Worm (Caenorhabditis elegans) whole organism, L2 larva: Measurements from ENCODE around the gene vha-19.
A peak's percentile ranks its signal among the peaks of the same experiment; 100 is the strongest.

Source experiments
- C34F6.9 ChIP-seq: fragments of 150-350 bp; optimal IDR thresholded peaks from 2 replicates; lab custom pipeline; 2014; ENCODE audit warnings: missing biosample characterization, missing genetic modification characterization
- F13H6.1 ChIP-seq: sonication (generic microtip); optimal IDR thresholded peaks from 2 replicates; lab custom pipeline; 2016; ENCODE audit warnings: missing genetic modification characterization, missing compliant biosample characterization
- R02D3.7 ChIP-seq: fragments of 150-350 bp; optimal IDR thresholded peaks from 2 replicates; lab custom pipeline; 2014; ENCODE audit warnings: missing biosample characterization, missing genetic modification characterization
- Y55F3AM.14 ChIP-seq: fragments of 200-800 bp; sonication (Bioruptor generic); optimal IDR thresholded peaks from 2 replicates; lab custom pipeline; 2018; ENCODE audit warnings: mild to moderate bottlenecking, missing genetic modification characterization, missing compliant biosample characterization
- ZK546.5 ChIP-seq: sonication (generic microtip); optimal IDR thresholded peaks from 2 replicates; lab custom pipeline; 2017; ENCODE audit warnings: missing biosample characterization, missing genetic modification characterization
- alr-1 ChIP-seq: fragments of 150-350 bp; optimal IDR thresholded peaks from 2 replicates; lab custom pipeline; 2014; ENCODE audit warnings: missing biosample characterization, missing genetic modification characterization
- aly-2 ChIP-seq: fragments of 150-350 bp; optimal IDR thresholded peaks from 2 replicates; lab custom pipeline; 2014; ENCODE audit warnings: missing biosample characterization, missing genetic modification characterization
- ama-1 ChIP-seq: fragments of 150-350 bp; optimal IDR thresholded peaks from 2 replicates; lab custom pipeline; 2018; ENCODE audit warnings: inconsistent platforms
- blmp-1 ChIP-seq: sonication (generic microtip); optimal IDR thresholded peaks from 2 replicates; lab custom pipeline; 2017; ENCODE audit warnings: missing genetic modification characterization, mild to moderate bottlenecking, missing compliant biosample characterization, antibody characterized with exemption, moderate library complexity; ENCODE audit not compliant: insufficient read depth
- ceh-16 ChIP-seq: fragments of 150-350 bp; optimal IDR thresholded peaks from 2 replicates; lab custom pipeline; 2014; ENCODE audit warnings: missing biosample characterization, missing genetic modification characterization
- ceh-82 ChIP-seq: fragments of 150-350 bp; optimal IDR thresholded peaks from 2 replicates; lab custom pipeline; 2014; ENCODE audit warnings: missing biosample characterization, missing genetic modification characterization
- crh-2 ChIP-seq: sonication (generic microtip); optimal IDR thresholded peaks from 2 replicates; lab custom pipeline; 2017; ENCODE audit warnings: missing biosample characterization, missing genetic modification characterization
- dmd-4 ChIP-seq: sonication (generic microtip); optimal IDR thresholded peaks from 2 replicates; lab custom pipeline; 2017; ENCODE audit warnings: missing biosample characterization, missing genetic modification characterization
- egl-27 ChIP-seq: sonication (generic microtip); optimal IDR thresholded peaks from 3 replicates; lab custom pipeline; 2017; ENCODE audit warnings: missing biosample characterization, missing genetic modification reagents, missing genetic modification characterization
- elt-1 ChIP-seq: fragments of 150-350 bp; optimal IDR thresholded peaks from 2 replicates; lab custom pipeline; 2014; ENCODE audit warnings: missing biosample characterization, missing genetic modification characterization
- elt-3 ChIP-seq: sonication (generic microtip); optimal IDR thresholded peaks from 2 replicates; lab custom pipeline; 2017; ENCODE audit warnings: missing biosample characterization, missing genetic modification characterization
- fos-1 ChIP-seq: fragments of 150-350 bp; optimal IDR thresholded peaks from 2 replicates; lab custom pipeline; 2014; ENCODE audit warnings: missing biosample characterization, missing genetic modification characterization
- gmeb-1 ChIP-seq: fragments of 150-350 bp; optimal IDR thresholded peaks from 2 replicates; lab custom pipeline; 2014; ENCODE audit warnings: missing biosample characterization, missing genetic modification characterization
- lin-11 ChIP-seq: fragments of 150-350 bp; sonication (generic microtip); optimal IDR thresholded peaks from 2 replicates; lab custom pipeline; 2014; ENCODE audit warnings: missing biosample characterization, missing genetic modification characterization, inconsistent platforms, mixed read lengths
- lin-13 ChIP-seq: fragments of 150-350 bp; optimal IDR thresholded peaks from 2 replicates; lab custom pipeline; 2014; ENCODE audit warnings: missing biosample characterization, missing genetic modification reagents, missing genetic modification characterization
- lin-39 ChIP-seq: fragments of 150-350 bp; optimal IDR thresholded peaks from 2 replicates; lab custom pipeline; 2014; ENCODE audit warnings: missing biosample characterization, missing genetic modification reagents, missing genetic modification characterization
- lsy-2 ChIP-seq, 2 experiments: fragments of 150-350 bp in 1 of 2; sonication (generic microtip) in 1 of 2; optimal IDR thresholded peaks; 2 replicates each; lab custom pipeline; 2014 to 2017; ENCODE audit warnings: missing biosample characterization in 2 of 2, missing genetic modification characterization in 2 of 2
- mab-5 ChIP-seq: fragments of 150-350 bp; optimal IDR thresholded peaks from 2 replicates; lab custom pipeline; 2014; ENCODE audit warnings: missing biosample characterization, missing genetic modification characterization
- mbf-1 ChIP-seq: sonication (generic microtip); optimal IDR thresholded peaks from 2 replicates; lab custom pipeline; 2017; ENCODE audit warnings: missing biosample characterization, missing genetic modification characterization
- nhr-10 ChIP-seq: sonication (generic microtip); optimal IDR thresholded peaks from 2 replicates; lab custom pipeline; 2017; ENCODE audit warnings: missing biosample characterization, missing genetic modification characterization
- nhr-11 ChIP-seq: fragments of 150-350 bp; optimal IDR thresholded peaks from 2 replicates; lab custom pipeline; 2014; ENCODE audit warnings: missing biosample characterization, missing genetic modification characterization
- nhr-12 ChIP-seq: fragments of 150-350 bp; optimal IDR thresholded peaks from 2 replicates; lab custom pipeline; 2014; ENCODE audit warnings: missing biosample characterization, missing genetic modification characterization
- nhr-129 ChIP-seq: fragments of 150-350 bp; optimal IDR thresholded peaks from 2 replicates; lab custom pipeline; 2014; ENCODE audit warnings: missing biosample characterization, missing genetic modification characterization
- nhr-21 ChIP-seq: fragments of 150-350 bp; optimal IDR thresholded peaks from 2 replicates; lab custom pipeline; 2014; ENCODE audit warnings: missing biosample characterization, missing genetic modification characterization
- nhr-23 ChIP-seq: fragments of 150-350 bp; optimal IDR thresholded peaks from 2 replicates; lab custom pipeline; 2014; ENCODE audit warnings: missing biosample characterization, missing genetic modification reagents, missing genetic modification characterization
- nhr-237 ChIP-seq: fragments of 150-350 bp; optimal IDR thresholded peaks from 2 replicates; lab custom pipeline; 2014; ENCODE audit warnings: missing biosample characterization, missing genetic modification characterization
- nhr-25 ChIP-seq: fragments of 150-350 bp; sonication (generic microtip); optimal IDR thresholded peaks from 3 replicates; lab custom pipeline; 2014; ENCODE audit warnings: missing biosample characterization, missing genetic modification characterization
- nhr-6 ChIP-seq: fragments of 150-350 bp; optimal IDR thresholded peaks from 2 replicates; lab custom pipeline; 2014; ENCODE audit warnings: missing biosample characterization, missing genetic modification characterization
- nhr-77 ChIP-seq: fragments of 150-350 bp; optimal IDR thresholded peaks from 2 replicates; lab custom pipeline; 2014; ENCODE audit warnings: missing biosample characterization, missing genetic modification characterization
- sem-4 ChIP-seq: fragments of 150-350 bp; optimal IDR thresholded peaks from 2 replicates; lab custom pipeline; 2014; ENCODE audit warnings: missing biosample characterization, missing genetic modification reagents, missing genetic modification characterization
- skn-1 ChIP-seq: sonication (generic microtip); optimal IDR thresholded peaks from 2 replicates; lab custom pipeline; 2017; ENCODE audit warnings: missing biosample characterization, missing genetic modification characterization
- sma-3 ChIP-seq: sonication (generic microtip); optimal IDR thresholded peaks from 2 replicates; lab custom pipeline; 2016; ENCODE audit warnings: missing genetic modification reagents, missing genetic modification characterization, missing compliant biosample characterization
- sma-9 ChIP-seq, 2 experiments: fragments of 150-350 bp in 1 of 2; sonication (generic microtip) in 1 of 2; optimal IDR thresholded peaks; 2 replicates each; lab custom pipeline; 2014 to 2016; ENCODE audit warnings: missing genetic modification characterization in 2 of 2, mild to moderate bottlenecking in 1 of 2, missing biosample characterization in 1 of 2, missing compliant biosample characterization in 1 of 2, missing genetic modification reagents in 1 of 2, moderate library complexity in 1 of 2
- snpc-4 ChIP-seq: fragments of 150-350 bp; optimal IDR thresholded peaks from 2 replicates; lab custom pipeline; 2014; ENCODE audit warnings: missing biosample characterization, missing genetic modification characterization
- unc-39 ChIP-seq: fragments of 150-350 bp; optimal IDR thresholded peaks from 2 replicates; lab custom pipeline; 2014; ENCODE audit warnings: missing biosample characterization, missing genetic modification characterization
- unc-55 ChIP-seq: fragments of 150-350 bp; sonication (generic microtip); optimal IDR thresholded peaks from 3 replicates; lab custom pipeline; 2014; ENCODE audit warnings: missing biosample characterization, missing genetic modification reagents, missing genetic modification characterization
- unc-62 ChIP-seq: fragments of 150-350 bp; optimal IDR thresholded peaks from 2 replicates; lab custom pipeline; 2014; ENCODE audit warnings: missing biosample characterization, missing genetic modification reagents, missing genetic modification characterization
- zag-1 ChIP-seq: fragments of 150-350 bp; optimal IDR thresholded peaks from 2 replicates; lab custom pipeline; 2014; ENCODE audit warnings: missing biosample characterization, missing genetic modification characterization
- ztf-1 ChIP-seq: fragments of 200-800 bp; sonication (Bioruptor generic); conservative IDR thresholded peaks from 2 replicates; pipeline ENCODE4 v1.3.6; 2022; ENCODE audit warnings: missing genetic modification characterization, missing compliant biosample characterization
- ztf-11 ChIP-seq: sonication (generic microtip); optimal IDR thresholded peaks from 2 replicates; lab custom pipeline; 2017; ENCODE audit warnings: missing biosample characterization, missing genetic modification characterization
- ztf-4 ChIP-seq: fragments of 150-350 bp; optimal IDR thresholded peaks from 2 replicates; lab custom pipeline; 2014; ENCODE audit warnings: missing biosample characterization, missing genetic modification characterization

Gene vha-19

DNA sequence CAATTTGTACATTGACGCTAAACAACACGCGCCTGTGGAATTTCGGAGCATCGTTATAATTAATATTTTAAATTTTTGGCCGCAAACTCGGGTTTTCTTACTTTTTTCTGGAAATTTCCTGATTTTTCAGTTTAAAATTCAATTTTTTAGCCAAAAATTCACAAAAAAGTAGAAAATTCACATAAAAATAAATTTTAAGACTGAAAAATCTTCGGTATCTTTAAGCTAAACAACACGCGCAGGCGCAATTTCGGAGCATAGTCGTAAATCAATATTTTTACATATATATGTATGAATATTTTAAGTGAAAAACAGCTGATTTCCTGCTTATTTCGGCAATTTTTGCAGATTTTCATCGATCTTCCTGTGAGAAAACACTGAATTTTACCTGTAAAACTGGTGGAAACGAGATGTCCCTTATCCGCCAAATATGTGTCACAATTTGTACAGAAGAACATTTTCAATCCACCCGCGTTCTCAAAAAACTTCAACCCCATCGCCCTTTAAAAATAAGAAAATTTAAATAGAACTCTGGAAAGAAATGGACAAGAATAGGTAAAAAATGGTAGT is 13.4 kb downstream of the vha-19 start, which contains the start of gene B0546.3:
Gene B0546.3, minus strand, starts transcription at position 504 of the 570 bp plus-strand sequence.
- TF ChIP-seq unc-39 (tag; lab: Kevin White, UChicago) (no peak), lsy-2 (tag; optimal IDR thresholded peaks at IDR 0.05; lab: Kevin White, UChicago) (peak in 1 of 2 experiments; percentile 19), ama-1 (peak; percentile 71)

DNA sequence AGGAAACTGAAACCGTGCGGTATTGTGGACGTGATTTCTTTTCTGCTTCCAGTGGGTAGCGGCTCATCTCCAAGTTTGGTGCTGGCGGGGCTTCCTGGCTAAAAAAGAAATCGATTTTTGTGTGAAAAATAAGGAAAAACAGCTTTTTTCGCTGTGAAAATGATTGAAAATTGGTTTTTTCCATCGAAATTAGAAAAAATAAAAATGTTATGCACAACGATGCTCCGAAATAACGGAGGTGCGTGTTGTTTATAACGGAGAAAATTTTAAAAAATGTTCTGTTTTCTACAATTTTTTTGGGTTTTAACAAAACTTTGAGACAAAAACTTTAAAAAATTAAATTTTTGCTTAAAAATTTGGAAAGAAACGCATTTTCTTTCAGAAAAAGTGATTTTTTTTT is 14.2 kb downstream of the vha-19 start:
- TF ChIP-seq ama-1 (no peak), unc-55 (peak; percentile 16), nhr-11 (tag; lab: Kevin White, UChicago) (no peak), lsy-2 (tag; optimal IDR thresholded peaks at IDR 0.05; lab: Kevin White, UChicago) (peak in 1 of 2 experiments; percentile 3), nhr-21 (tag; lab: Kevin White, UChicago) (no peak), blmp-1 (no peak)
- TF ChIP-seq, all 48 proteins: peak for 2

DNA sequence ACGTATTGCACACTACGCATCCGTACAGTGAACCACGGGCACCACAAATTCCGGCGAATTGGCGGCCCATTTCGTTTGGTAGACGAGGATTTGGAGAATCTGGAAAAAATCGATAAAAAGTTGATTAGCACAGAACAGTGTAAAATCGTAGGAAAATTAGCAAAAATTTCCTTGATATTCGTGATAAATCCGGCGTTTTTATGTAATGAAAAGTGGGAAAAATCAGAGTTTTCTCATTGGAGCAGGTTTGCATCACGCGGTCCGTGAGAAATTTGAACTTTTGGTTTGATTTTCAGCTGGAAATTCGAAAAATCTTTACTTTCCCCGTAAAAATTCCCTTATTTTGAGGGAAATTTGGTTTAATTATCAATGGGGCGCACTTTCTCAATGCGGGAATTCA is 15.1 kb downstream of the vha-19 start, which contains the start of gene B0546.4:
Gene B0546.4, minus strand, starts transcription at position 101 of the 400 bp plus-strand sequence.
- TF ChIP-seq egl-27 (tag; lab: Kevin White, UChicago) (no peak), elt-3 (no peak), lin-13 (GFP tag; lab: Kevin White, UChicago) (no peak), nhr-25 (tag; lab: Kevin White, UChicago) (no peak), dmd-4 (no peak), ZK546.5 (tag; lab: Kevin White, UChicago) (no peak), sem-4 (tag; lab: Kevin White, UChicago) (no peak)

ce11 chrIV:3384593-3384992 is 15.6 kb downstream of the vha-19 start:
- TF ChIP-seq unc-39 (tag; lab: Kevin White, UChicago), result no peak
- TF ChIP-seq nhr-21 (tag; lab: Kevin White, UChicago), result peak; percentile 91
- peak; percentile 25 for TF ChIP-seq snpc-4 (tag; lab: Kevin White, UChicago)
- no peak for TF ChIP-seq lin-39 (tag; lab: Kevin White, UChicago)
- peak; percentile 86 for TF ChIP-seq lin-11 (tag; lab: Kevin White, UChicago)
- TF ChIP-seq elt-3, result no peak
- no peak for TF ChIP-seq nhr-23 (tag; lab: Kevin White, UChicago)
- TF ChIP-seq unc-55, result peak; percentile 84
- TF ChIP-seq mbf-1 (tag; lab: Kevin White, UChicago), result no peak
- no peak for TF ChIP-seq ZK546.5 (tag; lab: Kevin White, UChicago)
- TF ChIP-seq gmeb-1 (tag; lab: Kevin White, UChicago), result peak; percentile 88
- peak; percentile 16 for TF ChIP-seq ceh-16 (tag; lab: Kevin White, UChicago)
- TF ChIP-seq F13H6.1 (tag; lab: Kevin White, UChicago), result peak; percentile 94
- peak; percentile 92 for TF ChIP-seq crh-2 (tag; lab: Kevin White, UChicago)
- no peak for TF ChIP-seq nhr-12
- no peak for TF ChIP-seq R02D3.7 (tag; lab: Kevin White, UChicago)
- TF ChIP-seq sem-4 (tag; lab: Kevin White, UChicago), result peak; percentile 84
- TF ChIP-seq mab-5 (tag; lab: Kevin White, UChicago), result peak; percentile 79
- peak; percentile 48 for TF ChIP-seq zag-1 (tag; lab: Kevin White, UChicago)
- no peak for TF ChIP-seq ztf-1 (GFP tag; lab: Robert Waterston, UW)
- peak; percentile 71 for TF ChIP-seq ceh-82
- no peak for TF ChIP-seq unc-62
- peak; percentile 9 for TF ChIP-seq nhr-10 (tag; lab: Kevin White, UChicago)
- peak; percentile 87 for TF ChIP-seq sma-3 (GFP tag; lab: Kevin White, UChicago)
- TF ChIP-seq nhr-129 (tag; lab: Kevin White, UChicago), result peak; percentile 84
- TF ChIP-seq lsy-2 (tag; optimal IDR thresholded peaks at IDR 0.05; lab: Kevin White, UChicago), result peak; percentile 85 to 96
- peak; percentile 88 for TF ChIP-seq sma-9 (GFP tag; optimal IDR thresholded peaks at IDR 0.05; lab: Kevin White, UChicago)
- no peak for TF ChIP-seq sma-9 (tag; optimal IDR thresholded peaks at IDR 0.05; lab: Kevin White, UChicago)
- peak; percentile 90 for TF ChIP-seq nhr-25 (tag; lab: Kevin White, UChicago)
- TF ChIP-seq nhr-11 (tag; lab: Kevin White, UChicago), result no peak
- peak; percentile 81 for TF ChIP-seq ztf-4 (tag; lab: Kevin White, UChicago)
- TF ChIP-seq fos-1, result peak; percentile 68
- TF ChIP-seq Y55F3AM.14 (GFP tag; lab: Kevin White, UChicago), result peak; percentile 70
- peak; percentile 72 for TF ChIP-seq nhr-6 (tag; lab: Kevin White, UChicago)
- TF ChIP-seq ztf-11 (tag; lab: Kevin White, UChicago), result no peak
- no peak for TF ChIP-seq dmd-4
- TF ChIP-seq lin-13 (GFP tag; lab: Kevin White, UChicago), result peak; percentile 81
- TF ChIP-seq nhr-237 (tag; lab: Kevin White, UChicago), result peak; percentile 4
- TF ChIP-seq alr-1, result no peak
- no peak for TF ChIP-seq elt-1 (tag; lab: Kevin White, UChicago)
- TF ChIP-seq skn-1 (tag; lab: Kevin White, UChicago), result no peak
- no peak for TF ChIP-seq nhr-77 (tag; lab: Kevin White, UChicago)
- TF ChIP-seq aly-2, result no peak
- peak; percentile 96 for TF ChIP-seq C34F6.9 (tag; lab: Kevin White, UChicago)
- peak; percentile 82 for TF ChIP-seq egl-27 (tag; lab: Kevin White, UChicago)
